Fruit fly (Drosophila melanogaster) S2 (cell line): Measurements from ENCODE around the gene CG8671.
A peak's percentile ranks its signal among the peaks of the same experiment; 100 is the strongest.

Experiments
- CG8478 ChIP-seq: fragments of >200 bp; optimal IDR thresholded peaks from 2 replicates; lab custom pipeline; 2018
- CTCF ChIP-seq, 2 experiments: fragments of >200 bp; optimal IDR thresholded peaks; 2 replicates each; lab custom pipeline; 2018

The CG8671 gene

DNA sequence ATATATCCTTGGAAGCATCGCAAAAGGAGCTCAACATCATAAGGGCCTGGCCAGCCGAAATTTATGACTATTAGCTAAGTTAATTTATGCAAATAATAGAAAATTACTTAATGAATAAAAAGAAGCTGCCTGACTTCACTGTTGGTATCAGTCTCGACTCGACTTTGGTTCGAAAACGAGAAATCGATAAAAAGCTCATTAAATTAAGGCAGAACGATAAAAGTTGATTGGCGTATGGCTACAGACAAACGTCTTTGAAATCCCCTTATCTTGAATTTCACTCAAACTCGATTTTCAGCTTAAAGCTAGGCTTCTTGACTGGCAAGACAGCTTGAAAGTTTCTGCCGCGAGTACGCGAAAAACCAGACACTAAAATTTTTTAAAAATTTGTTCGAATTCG lies 20.4 kb upstream of the CG8671 start:
- no peak for TF ChIP-seq CTCF (optimal IDR thresholded peaks at IDR 0.05; lab: Kevin White, UChicago)
- no peak for TF ChIP-seq CG8478 (lab: Kevin White, UChicago)

- TF ChIP-seq CG8478 (lab: Kevin White, UChicago) = no peak
- no peak for TF ChIP-seq CTCF (optimal IDR thresholded peaks at IDR 0.05; lab: Kevin White, UChicago)
These were observed 18.7 kb upstream of the CG8671 start for dm6 chr2L:21243964-21244466.

dm6 chr2L:21245093-21245736 lies 17.5 kb upstream of the CG8671 start:
- no peak for TF ChIP-seq CG8478 (lab: Kevin White, UChicago)
- TF ChIP-seq CTCF (optimal IDR thresholded peaks at IDR 0.05; lab: Kevin White, UChicago) = no peak

DNA sequence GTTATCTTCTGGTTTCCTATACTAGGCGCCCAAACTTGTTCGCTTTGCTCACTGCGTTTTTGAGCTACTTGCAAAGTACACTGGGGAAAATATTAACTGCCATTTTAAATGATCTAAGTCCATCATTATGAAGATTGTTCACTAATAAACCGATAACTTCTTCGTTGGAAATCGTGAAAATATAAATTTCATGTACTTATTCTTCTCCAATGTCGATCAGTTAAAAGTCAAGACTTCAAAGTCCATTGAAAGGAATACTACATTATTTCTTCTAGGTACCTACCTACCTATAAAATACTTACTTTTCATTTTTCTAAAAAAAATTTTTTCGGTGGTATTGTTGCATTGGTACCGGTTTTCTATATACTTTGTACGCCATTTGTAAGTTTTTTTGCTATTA lies 16.1 kb upstream of the CG8671 start:
- TF ChIP-seq CTCF (optimal IDR thresholded peaks at IDR 0.05; lab: Kevin White, UChicago) = no peak
- TF ChIP-seq CG8478 (lab: Kevin White, UChicago) = no peak

DNA sequence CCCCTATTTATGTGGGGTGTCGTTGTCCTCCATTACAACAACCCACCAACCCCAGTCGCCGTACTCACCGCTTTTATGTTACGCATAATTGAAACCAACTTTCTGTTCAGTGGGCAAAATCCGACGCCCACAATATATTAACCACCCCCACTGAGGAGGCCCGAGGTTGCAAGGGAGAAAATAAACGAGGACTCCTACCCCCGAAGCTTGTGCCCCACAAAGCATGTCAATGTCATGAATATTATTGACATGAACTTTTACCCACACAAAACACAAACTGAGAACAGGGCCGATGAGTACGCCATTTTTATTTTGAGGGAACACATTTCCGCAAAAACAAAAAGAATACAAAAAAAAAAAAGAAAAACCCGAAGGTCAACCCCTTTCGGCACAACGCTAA lies 14.8 kb upstream of the CG8671 start:
- TF ChIP-seq CTCF (optimal IDR thresholded peaks at IDR 0.05; lab: Kevin White, UChicago) = no peak
- TF ChIP-seq CG8478 (lab: Kevin White, UChicago) = no peak

- no peak for TF ChIP-seq CTCF (optimal IDR thresholded peaks at IDR 0.05; lab: Kevin White, UChicago)
- no peak for TF ChIP-seq CG8478 (lab: Kevin White, UChicago)
These were observed 13.9 kb upstream of the CG8671 start for dm6 chr2L:21248877-21249276.

DNA sequence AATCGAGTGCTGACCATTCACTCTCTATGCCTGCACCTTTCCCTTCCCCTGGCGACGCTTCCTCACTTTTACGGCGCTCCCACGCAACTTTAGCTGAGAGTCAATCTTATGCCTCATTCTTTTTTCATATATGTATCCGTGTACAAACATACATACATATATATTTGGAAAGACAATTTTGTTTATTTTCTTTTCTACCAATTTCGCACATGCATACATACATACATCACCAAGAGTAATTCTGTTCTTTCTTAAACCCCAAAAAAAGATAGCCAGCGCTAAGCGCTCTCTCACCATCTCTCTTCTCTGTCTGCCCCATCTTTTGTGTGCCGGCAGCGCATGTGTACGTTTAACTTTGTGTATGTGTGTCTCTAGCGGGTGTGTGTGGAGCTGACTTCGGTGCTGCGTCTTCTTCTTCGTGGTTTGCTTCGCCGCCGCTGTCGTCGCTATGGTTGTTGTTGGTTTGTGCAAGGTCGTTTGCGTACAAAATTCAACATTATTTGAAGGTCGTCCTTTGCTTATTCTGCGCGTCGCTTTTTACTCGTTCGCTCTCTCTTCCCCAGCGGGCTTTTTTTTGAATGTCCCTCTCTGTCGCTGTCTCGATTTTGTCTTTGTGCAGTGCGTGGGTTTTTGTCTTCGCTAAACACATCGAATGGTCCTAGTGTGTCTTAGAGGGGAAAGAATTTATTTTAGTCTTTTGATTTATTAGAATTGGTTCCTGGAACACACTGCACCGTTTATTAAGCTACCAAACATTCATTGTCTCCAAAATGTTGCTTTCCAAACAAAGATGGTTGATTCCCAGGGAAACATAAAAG lies 12.0 kb upstream of the CG8671 start:
- TF ChIP-seq CG8478 (lab: Kevin White, UChicago) (no peak), CTCF (optimal IDR thresholded peaks at IDR 0.05; lab: Kevin White, UChicago) (peak; percentile 9 to 37)

dm6 chr2L:21251750-21252149 lies 11.0 kb upstream of the CG8671 start:
- TF ChIP-seq CG8478 (lab: Kevin White, UChicago) = no peak
- no peak for TF ChIP-seq CTCF (optimal IDR thresholded peaks at IDR 0.05; lab: Kevin White, UChicago)

dm6 chr2L:21259008-21259407 lies 3.7 kb upstream of the CG8671 start:
- TF ChIP-seq CG8478 (lab: Kevin White, UChicago) (no peak), CTCF (optimal IDR thresholded peaks at IDR 0.05; lab: Kevin White, UChicago) (no peak)

dm6 chr2L:21260869-21261268 lies 1.9 kb upstream of the CG8671 start:
- TF ChIP-seq CG8478 (lab: Kevin White, UChicago) = no peak
- TF ChIP-seq CTCF (optimal IDR thresholded peaks at IDR 0.05; lab: Kevin White, UChicago) = no peak

- TF ChIP-seq CTCF (optimal IDR thresholded peaks at IDR 0.05; lab: Kevin White, UChicago) (peak in 1 of 2 experiments; percentile 37), CG8478 (lab: Kevin White, UChicago) (no peak)
These were observed 852 bp downstream of the CG8671 start for dm6 chr2L:21263470-21264146.

- TF ChIP-seq CTCF (optimal IDR thresholded peaks at IDR 0.05; lab: Kevin White, UChicago) (no peak), CG8478 (lab: Kevin White, UChicago) (no peak)
These were observed 3.5 kb downstream of the CG8671 start for dm6 chr2L:21266277-21266676.

DNA sequence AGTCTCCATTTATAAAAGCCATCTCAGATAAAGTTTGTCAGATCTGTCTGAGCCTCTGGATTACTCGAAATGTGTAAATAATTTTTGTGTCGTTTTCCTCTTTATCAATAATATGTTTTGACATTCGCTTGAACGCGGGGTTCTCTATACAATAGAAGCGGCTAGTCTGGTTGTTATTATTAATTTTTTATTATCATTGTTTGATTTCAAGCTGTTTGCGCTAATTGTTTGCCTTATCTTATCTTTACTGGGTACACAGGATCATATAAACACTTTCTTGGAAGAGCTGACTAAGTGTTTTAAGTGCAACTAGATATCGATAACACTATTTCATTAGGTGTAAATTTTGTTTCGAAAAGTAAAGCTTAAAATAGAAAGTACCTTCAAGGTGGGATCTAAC lies 5.4 kb downstream of the CG8671 start:
- TF ChIP-seq CTCF (optimal IDR thresholded peaks at IDR 0.05; lab: Kevin White, UChicago) = no peak
- TF ChIP-seq CG8478 (lab: Kevin White, UChicago) = no peak

DNA sequence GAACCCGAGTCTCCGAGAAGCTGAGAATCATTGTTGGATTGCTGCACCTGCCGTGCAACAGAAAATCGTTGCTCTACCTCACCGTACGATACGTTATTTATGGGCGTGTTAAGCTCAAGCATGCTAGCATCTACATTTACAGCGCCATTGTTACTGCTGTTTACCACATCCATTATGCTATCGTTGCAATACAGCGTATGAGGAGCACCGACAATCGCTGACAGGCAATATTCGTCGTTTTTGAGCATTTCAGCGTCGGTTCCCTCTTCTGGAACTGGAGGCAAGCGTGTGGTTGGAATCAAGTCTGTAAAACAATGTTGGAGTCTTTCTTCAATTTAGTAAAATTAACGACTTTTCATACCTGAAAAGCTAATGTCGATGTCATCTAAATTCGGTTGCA lies 26.3 kb downstream of the CG8671 start:
- TF ChIP-seq CTCF (optimal IDR thresholded peaks at IDR 0.05; lab: Kevin White, UChicago) = no peak
- no peak for TF ChIP-seq CG8478 (lab: Kevin White, UChicago)

- TF ChIP-seq CTCF (optimal IDR thresholded peaks at IDR 0.05; lab: Kevin White, UChicago) = no peak
- TF ChIP-seq CG8478 (lab: Kevin White, UChicago) = no peak
These were observed 27.7 kb downstream of the CG8671 start, which contains the start of gene Gr39a for dm6 chr2L:21290434-21290833. Gene Gr39a, plus strand, starts transcription at chr2L:21290734.
